Worm (Caenorhabditis elegans) whole organism, L1 larva: ENCODE measurements around the gene B0280.11.

ENCODE experiments used
- C04F5.9 ChIP-seq: sonication (generic microtip); optimal IDR thresholded peaks from 2 replicates; lab custom pipeline; 2016; ENCODE audit warnings: missing genetic modification characterization, missing compliant biosample characterization
- C16A3.4 ChIP-seq: fragments of 150-350 bp; optimal IDR thresholded peaks from 2 replicates; lab custom pipeline; 2014; ENCODE audit warnings: missing biosample characterization, missing genetic modification characterization
- aha-1 ChIP-seq: fragments of 150-350 bp; optimal IDR thresholded peaks from 2 replicates; lab custom pipeline; 2014; ENCODE audit warnings: missing biosample characterization, missing genetic modification characterization
- alr-1 ChIP-seq: fragments of 200-800 bp; sonication (Bioruptor generic); optimal IDR thresholded peaks from 2 replicates; lab custom pipeline; 2018; ENCODE audit warnings: borderline replicate concordance, mild to moderate bottlenecking, missing genetic modification characterization, missing compliant biosample characterization
- aly-2 ChIP-seq: fragments of 150-350 bp; optimal IDR thresholded peaks from 2 replicates; lab custom pipeline; 2014; ENCODE audit warnings: missing biosample characterization, missing genetic modification characterization
- ceh-63 ChIP-seq: fragments of 200-800 bp; sonication (Bioruptor generic); optimal IDR thresholded peaks from 2 replicates; lab custom pipeline; 2018; ENCODE audit warnings: mild to moderate bottlenecking, missing genetic modification characterization, missing compliant biosample characterization
- ceh-8 ChIP-seq: fragments of 200-800 bp; sonication (Bioruptor generic); optimal IDR thresholded peaks from 2 replicates; lab custom pipeline; 2018; ENCODE audit warnings: mild to moderate bottlenecking, missing genetic modification characterization, moderate library complexity, missing compliant biosample characterization
- ceh-82 ChIP-seq, 3 experiments: fragments of 150-350 bp in 1 of 3; sonication (generic microtip) in 2 of 3; optimal IDR thresholded peaks; 2 replicates each; lab custom pipeline; 2014 to 2017; ENCODE audit warnings: missing biosample characterization in 3 of 3, missing genetic modification characterization in 3 of 3
- ceh-90 ChIP-seq: sonication (generic microtip); optimal IDR thresholded peaks from 2 replicates; lab custom pipeline; 2016; ENCODE audit warnings: missing genetic modification characterization, missing compliant biosample characterization
- ces-1 ChIP-seq: fragments of 150-350 bp; optimal IDR thresholded peaks from 2 replicates; lab custom pipeline; 2014; ENCODE audit warnings: missing biosample characterization, missing genetic modification reagents, missing genetic modification characterization
- dpl-1 ChIP-seq, 3 experiments: fragments of 150-350 bp in 2 of 3; sonication (generic microtip) in 1 of 3; optimal IDR thresholded peaks; 2 replicates each; lab custom pipeline; 2014 to 2017; ENCODE audit warnings: missing biosample characterization in 3 of 3, missing genetic modification characterization in 3 of 3, missing genetic modification reagents in 3 of 3
- dsc-1 ChIP-seq: sonication (generic microtip); optimal IDR thresholded peaks from 2 replicates; lab custom pipeline; 2016; ENCODE audit warnings: mild to moderate bottlenecking, missing genetic modification characterization, missing compliant biosample characterization
- efl-1 ChIP-seq, 4 experiments: fragments of 150-350 bp; optimal IDR thresholded peaks in 3 of 4; peaks in 1 of 4; 1 replicate in 1 of 4; 2 replicates in 3 of 4; lab custom pipeline; 2014; ENCODE audit warnings: missing biosample characterization in 2 of 4, missing genetic modification characterization in 2 of 4, missing genetic modification reagents in 2 of 4
- egl-13 ChIP-seq: sonication (generic microtip); optimal IDR thresholded peaks from 2 replicates; lab custom pipeline; 2016; ENCODE audit warnings: missing genotype, missing genetic modification reagents, missing genetic modification characterization, missing compliant biosample characterization
- egl-27 ChIP-seq, 2 experiments: fragments of 150-350 bp in 1 of 2; sonication (generic microtip); optimal IDR thresholded peaks; 3 replicates each; lab custom pipeline; 2017 to 2018; ENCODE audit warnings: missing biosample characterization in 2 of 2, missing genetic modification characterization in 2 of 2, missing genetic modification reagents in 2 of 2
- elt-2 ChIP-seq: sonication (generic microtip); optimal IDR thresholded peaks from 2 replicates; lab custom pipeline; 2016; ENCODE audit warnings: missing genetic modification characterization, mild to moderate bottlenecking, inconsistent platforms, missing compliant biosample characterization, missing genetic modification reagents
- ets-5 ChIP-seq: fragments of 200-800 bp; sonication (Bioruptor generic); IDR thresholded peaks from 2 replicates; pipeline ENCODE4 v1.3.6; 2022; ENCODE audit warnings: missing genetic modification characterization, missing compliant biosample characterization
- fkh-10 ChIP-seq: sonication (generic microtip); optimal IDR thresholded peaks from 2 replicates; lab custom pipeline; 2017; ENCODE audit warnings: missing biosample characterization, missing genetic modification reagents, missing genetic modification characterization
- fkh-8 ChIP-seq: sonication (generic microtip); optimal IDR thresholded peaks from 2 replicates; lab custom pipeline; 2016; ENCODE audit warnings: mild to moderate bottlenecking, missing genetic modification characterization, missing compliant biosample characterization
- fos-1 ChIP-seq: fragments of 150-350 bp; optimal IDR thresholded peaks from 2 replicates; lab custom pipeline; 2014; ENCODE audit warnings: missing biosample characterization, missing genetic modification characterization
- grh-1 ChIP-seq: fragments of 200-800 bp; sonication (Bioruptor generic); IDR thresholded peaks from 2 replicates; pipeline ENCODE4 v1.3.6; 2022; ENCODE audit warnings: missing genetic modification reagents, missing genetic modification characterization, missing compliant biosample characterization
- hlh-4 ChIP-seq: sonication (generic microtip); optimal IDR thresholded peaks from 2 replicates; lab custom pipeline; 2016; ENCODE audit warnings: mild to moderate bottlenecking, missing genetic modification characterization, missing compliant biosample characterization
- irx-1 ChIP-seq: sonication (generic microtip); optimal IDR thresholded peaks from 2 replicates; lab custom pipeline; 2016; ENCODE audit warnings: missing genetic modification characterization, missing compliant biosample characterization
- jun-1 ChIP-seq: fragments of 150-350 bp; optimal IDR thresholded peaks from 2 replicates; lab custom pipeline; 2014; ENCODE audit warnings: missing biosample characterization, missing genetic modification reagents, missing genetic modification characterization
- lin-14 ChIP-seq: fragments of 200-800 bp; sonication (Bioruptor generic); optimal IDR thresholded peaks from 2 replicates; lab custom pipeline; 2018; ENCODE audit warnings: mild to moderate bottlenecking, missing genetic modification characterization, moderate library complexity, missing compliant biosample characterization
- lin-15B ChIP-seq: fragments of 150-350 bp; sonication (generic microtip); optimal IDR thresholded peaks from 3 replicates; lab custom pipeline; 2014; ENCODE audit warnings: missing biosample characterization, missing genetic modification characterization
- lsy-2 ChIP-seq, 2 experiments: fragments of 150-350 bp; optimal IDR thresholded peaks; 2 replicates each; lab custom pipeline; 2014; ENCODE audit warnings: missing biosample characterization in 2 of 2, missing genetic modification characterization in 2 of 2
- mdl-1 ChIP-seq, 2 experiments: fragments of 150-350 bp; optimal IDR thresholded peaks; 2 replicates each; lab custom pipeline; 2014 to 2017; ENCODE audit warnings: missing biosample characterization in 2 of 2, missing genetic modification characterization in 2 of 2, inconsistent platforms in 1 of 2
- mef-2 ChIP-seq: fragments of 150-350 bp; optimal IDR thresholded peaks from 2 replicates; lab custom pipeline; 2014; ENCODE audit warnings: missing biosample characterization, missing genetic modification characterization
- nhr-19 ChIP-seq: fragments of 200-800 bp; sonication (Bioruptor generic); conservative IDR thresholded peaks from 2 replicates; pipeline ENCODE4 v1.3.6; 2022; ENCODE audit warnings: missing genetic modification characterization, missing compliant biosample characterization
- nhr-20 ChIP-seq: sonication (generic microtip); optimal IDR thresholded peaks from 2 replicates; lab custom pipeline; 2016; ENCODE audit warnings: mild to moderate bottlenecking, missing genetic modification characterization, missing compliant biosample characterization
- nhr-237 ChIP-seq: fragments of 150-350 bp; optimal IDR thresholded peaks from 2 replicates; lab custom pipeline; 2014; ENCODE audit warnings: missing biosample characterization, missing genetic modification characterization
- nhr-28 ChIP-seq: fragments of 150-350 bp; optimal IDR thresholded peaks from 2 replicates; lab custom pipeline; 2014; ENCODE audit warnings: missing biosample characterization, missing genetic modification characterization
- nhr-47 ChIP-seq: sonication (generic microtip); optimal IDR thresholded peaks from 2 replicates; lab custom pipeline; 2016; ENCODE audit warnings: mild to moderate bottlenecking, missing genetic modification characterization, moderate library complexity, missing compliant biosample characterization
- nhr-71 ChIP-seq: sonication (generic microtip); optimal IDR thresholded peaks from 2 replicates; lab custom pipeline; 2016; ENCODE audit warnings: mild to moderate bottlenecking, missing genetic modification characterization, moderate library complexity, missing compliant biosample characterization
- nhr-84 ChIP-seq: sonication (generic microtip); optimal IDR thresholded peaks from 2 replicates; lab custom pipeline; 2017; ENCODE audit warnings: missing biosample characterization, missing genetic modification characterization
- nhr-90 ChIP-seq: sonication (generic microtip); optimal IDR thresholded peaks from 2 replicates; lab custom pipeline; 2016; ENCODE audit warnings: mild to moderate bottlenecking, missing genetic modification characterization, missing compliant biosample characterization; ENCODE audit not compliant: poor library complexity
- pag-3 ChIP-seq: sonication (generic microtip); optimal IDR thresholded peaks from 2 replicates; lab custom pipeline; 2017; ENCODE audit warnings: missing genetic modification characterization, mild to moderate bottlenecking, missing compliant biosample characterization, antibody characterized with exemption, borderline replicate concordance; ENCODE audit not compliant: insufficient read depth
- pax-3 ChIP-seq: fragments of 200-800 bp; sonication (Bioruptor generic); optimal IDR thresholded peaks from 2 replicates; lab custom pipeline; 2018; ENCODE audit warnings: mild to moderate bottlenecking, missing genetic modification characterization, moderate library complexity, missing compliant biosample characterization
- snpc-4 ChIP-seq: fragments of 150-350 bp; optimal IDR thresholded peaks from 2 replicates; lab custom pipeline; 2014; ENCODE audit warnings: missing biosample characterization, missing genetic modification characterization
- snu-23 ChIP-seq: sonication (generic microtip); optimal IDR thresholded peaks from 2 replicates; lab custom pipeline; 2016; ENCODE audit warnings: missing genetic modification characterization, missing compliant biosample characterization
- sox-4 ChIP-seq: sonication (generic microtip); optimal IDR thresholded peaks from 2 replicates; lab custom pipeline; 2016; ENCODE audit warnings: missing genetic modification characterization, missing compliant biosample characterization
- sptf-1 ChIP-seq: fragments of 150-350 bp; optimal IDR thresholded peaks from 2 replicates; lab custom pipeline; 2014; ENCODE audit warnings: missing biosample characterization, missing genetic modification characterization
- swsn-7 ChIP-seq: sonication (generic microtip); optimal IDR thresholded peaks from 2 replicates; lab custom pipeline; 2016; ENCODE audit warnings: missing genetic modification characterization, missing compliant biosample characterization
- unc-130 ChIP-seq: fragments of 150-350 bp; optimal IDR thresholded peaks from 2 replicates; lab custom pipeline; 2017; ENCODE audit warnings: missing biosample characterization, missing genetic modification characterization, inconsistent platforms
- unc-62 ChIP-seq: fragments of 150-350 bp; optimal IDR thresholded peaks from 2 replicates; lab custom pipeline; 2014; ENCODE audit warnings: missing biosample characterization, missing genetic modification reagents, missing genetic modification characterization
- xbp-1 ChIP-seq: sonication (generic microtip); optimal IDR thresholded peaks from 2 replicates; lab custom pipeline; 2016; ENCODE audit warnings: missing genetic modification characterization, missing compliant biosample characterization
- zip-4 ChIP-seq: fragments of 200-800 bp; sonication (Bioruptor generic); optimal IDR thresholded peaks from 2 replicates; lab custom pipeline; 2018; ENCODE audit warnings: mild to moderate bottlenecking, missing genetic modification characterization, moderate library complexity, missing compliant biosample characterization

Gene B0280.11

ce11 chrIII:7091042-7091441 lies 47.0 kb downstream of the B0280.11 start, which contains the start of gene ZK418.2:
TSS of gene ZK418.2 (plus strand) at chrIII:7091342.
- TF ChIP-seq xbp-1 (tag; lab: Kevin White, UChicago) (no peak), nhr-90 (tag; lab: Kevin White, UChicago) (no peak), lsy-2 (tag; optimal IDR thresholded peaks at IDR 0.05; lab: Kevin White, UChicago) (no peak), lin-14 (no peak), sptf-1 (tag; lab: Kevin White, UChicago) (no peak), elt-2 (tag; lab: Kevin White, UChicago) (no peak), nhr-84 (tag; lab: Kevin White, UChicago) (no peak), sox-4 (tag; lab: Kevin White, UChicago) (no peak), nhr-28 (tag; lab: Kevin White, UChicago) (no peak), dsc-1 (tag; lab: Kevin White, UChicago) (no peak), snu-23 (GFP tag; lab: Kevin White, UChicago) (no peak), mef-2 (tag; lab: Kevin White, UChicago) (no peak)

- no peak for TF ChIP-seq ces-1
- peak; percentile 91 for TF ChIP-seq fkh-8
- peak; percentile 68 for TF ChIP-seq sox-4 (tag; lab: Kevin White, UChicago)
- peak; percentile 35 for TF ChIP-seq swsn-7 (tag; lab: Kevin White, UChicago)
- TF ChIP-seq grh-1 = no peak
- TF ChIP-seq dsc-1 (tag; lab: Kevin White, UChicago) = peak; percentile 97
- no peak for TF ChIP-seq fos-1 (tag; lab: Kevin White, UChicago)
- no peak for TF ChIP-seq efl-1 (optimal IDR thresholded peaks at IDR 0.05; lab: Kevin White, UChicago)
- peak in 1 of 2 experiments; percentile 45 for TF ChIP-seq efl-1 (GFP tag; optimal IDR thresholded peaks at IDR 0.05 in 1 of 2; lab: Kevin White, UChicago)
- no peak for TF ChIP-seq snpc-4 (tag; lab: Kevin White, UChicago)
- no peak for TF ChIP-seq dpl-1 (GFP tag; optimal IDR thresholded peaks at IDR 0.05; lab: Kevin White, UChicago)
- no peak for TF ChIP-seq egl-13 (tag; lab: Kevin White, UChicago)
- no peak for TF ChIP-seq C04F5.9 (tag; lab: Kevin White, UChicago)
- no peak for TF ChIP-seq unc-130 (tag; lab: Kevin White, UChicago)
- no peak for TF ChIP-seq fkh-10 (GFP tag; lab: Kevin White, UChicago)
- TF ChIP-seq mdl-1 (tag; optimal IDR thresholded peaks at IDR 0.05; lab: Kevin White, UChicago) = no peak
- TF ChIP-seq sptf-1 (tag; lab: Kevin White, UChicago) = no peak
- TF ChIP-seq aha-1 (tag; lab: Kevin White, UChicago) = no peak
- no peak for TF ChIP-seq jun-1
- TF ChIP-seq nhr-71 = peak; percentile 65
- no peak for TF ChIP-seq snu-23 (GFP tag; lab: Kevin White, UChicago)
- no peak for TF ChIP-seq ceh-82 (tag; optimal IDR thresholded peaks at IDR 0.05; lab: Kevin White, UChicago)
- TF ChIP-seq nhr-19 = no peak
- no peak for TF ChIP-seq nhr-90 (tag; lab: Kevin White, UChicago)
- TF ChIP-seq nhr-20 (tag; lab: Kevin White, UChicago) = peak; percentile 24
- TF ChIP-seq pag-3 (tag; lab: Kevin White, UChicago) = no peak
- no peak for TF ChIP-seq aly-2 (tag; lab: Kevin White, UChicago)
- TF ChIP-seq lsy-2 (tag; optimal IDR thresholded peaks at IDR 0.05; lab: Kevin White, UChicago) = peak in 1 of 2 experiments; percentile 21
- TF ChIP-seq ceh-63 (GFP tag; lab: Kevin White, UChicago) = no peak
- no peak for TF ChIP-seq lin-14
- TF ChIP-seq nhr-237 (tag; lab: Kevin White, UChicago) = no peak
- no peak for TF ChIP-seq lin-15B (tag; lab: Kevin White, UChicago)
- TF ChIP-seq nhr-84 (tag; lab: Kevin White, UChicago) = no peak
- no peak for TF ChIP-seq unc-62 (GFP tag; lab: Kevin White, UChicago)
- TF ChIP-seq ceh-90 (tag; lab: Kevin White, UChicago) = no peak
- TF ChIP-seq zip-4 (GFP tag; lab: Kevin White, UChicago) = no peak
- TF ChIP-seq alr-1 (tag; lab: Kevin White, UChicago) = no peak
- no peak for TF ChIP-seq hlh-4
- TF ChIP-seq ceh-8 (GFP tag; lab: Kevin White, UChicago) = no peak
- TF ChIP-seq C16A3.4 (tag; lab: Kevin White, UChicago) = no peak
- TF ChIP-seq xbp-1 (tag; lab: Kevin White, UChicago) = no peak
- peak; percentile 67 for TF ChIP-seq nhr-47 (tag; lab: Kevin White, UChicago)
- TF ChIP-seq irx-1 = no peak
- no peak for TF ChIP-seq ets-5 (GFP tag; lab: Robert Waterston, UW)
- TF ChIP-seq pax-3 (tag; lab: Kevin White, UChicago) = peak; percentile 45
- no peak for TF ChIP-seq elt-2 (tag; lab: Kevin White, UChicago)
- no peak for TF ChIP-seq egl-27 (tag; optimal IDR thresholded peaks at IDR 0.05; lab: Kevin White, UChicago)
Measured at ce11 chrIII:7090545-7090944, 47.5 kb downstream of the B0280.11 start, which contains the start of gene ZK418.10. TSS of gene ZK418.10 (minus strand) at chrIII:7090692.
